Fruit fly (Drosophila melanogaster) whole organism, embryonic: ENCODE data around the gene CG46244.

Experiments used
- B-H2 ChIP-seq: fragments of 200-800 bp; sonication (Bioruptor generic); optimal IDR thresholded peaks from 2 replicates; lab custom pipeline; 2018; ENCODE audit warnings: missing biosample characterization, mild to moderate bottlenecking, missing genetic modification characterization
- Bteb2 ChIP-seq: fragments of 200-800 bp; sonication (Bioruptor generic); optimal IDR thresholded peaks from 2 replicates; lab custom pipeline; 2016; ENCODE audit warnings: missing biosample characterization, missing genetic modification characterization
- CG10654 ChIP-seq: fragments of 200-800 bp; sonication (Bioruptor generic); optimal IDR thresholded peaks from 2 replicates; lab custom pipeline; 2016; ENCODE audit warnings: missing biosample characterization, missing genetic modification characterization
- CG10979 ChIP-seq: fragments of 200-800 bp; sonication (Bioruptor generic); optimal IDR thresholded peaks from 2 replicates; lab custom pipeline; 2018; ENCODE audit warnings: missing biosample characterization, mild to moderate bottlenecking, missing genetic modification characterization, moderate library complexity
- CG12236 ChIP-seq: fragments of 200-800 bp; sonication (Bioruptor generic); optimal IDR thresholded peaks from 2 replicates; lab custom pipeline; 2016; ENCODE audit warnings: missing biosample characterization, missing genetic modification characterization
- CG13894 ChIP-seq: fragments of 200-800 bp; sonication (Bioruptor generic); optimal IDR thresholded peaks from 3 replicates; lab custom pipeline; 2018; ENCODE audit warnings: missing biosample characterization, mild to moderate bottlenecking, missing genetic modification characterization, moderate library complexity
- CG14014 ChIP-seq: fragments of 200-800 bp; sonication (Bioruptor generic); IDR thresholded peaks from 2 replicates; pipeline ENCODE4 v1.3.6; 2022; ENCODE audit warnings: missing biosample characterization, missing genetic modification characterization
- CG17829 ChIP-seq: fragments of 200-800 bp; optimal IDR thresholded peaks from 2 replicates; lab custom pipeline; 2019; ENCODE audit warnings: missing biosample characterization, mild to moderate bottlenecking, missing genetic modification characterization, moderate library complexity
- CG17912 ChIP-seq: fragments of 200-800 bp; sonication (Bioruptor generic); optimal IDR thresholded peaks from 2 replicates; lab custom pipeline; 2018; ENCODE audit warnings: missing biosample characterization, mild to moderate bottlenecking, missing genetic modification characterization
- CG18262 ChIP-seq: fragments of 200-800 bp; optimal IDR thresholded peaks from 3 replicates; lab custom pipeline; 2019; ENCODE audit warnings: missing biosample characterization, mild to moderate bottlenecking, missing genetic modification characterization, moderate library complexity
- CG30431 ChIP-seq: fragments of 200-800 bp; sonication (Bioruptor generic); optimal IDR thresholded peaks from 2 replicates; lab custom pipeline; 2017; ENCODE audit warnings: missing biosample characterization, missing genetic modification characterization
- CG31441 ChIP-seq: fragments of 200-800 bp; sonication (Bioruptor generic); IDR thresholded peaks from 2 replicates; pipeline ENCODE4 v1.3.6; 2022; ENCODE audit warnings: missing biosample characterization, missing genetic modification characterization
- CG3163 ChIP-seq: fragments of 200-800 bp; sonication (Bioruptor generic); optimal IDR thresholded peaks from 3 replicates; lab custom pipeline; 2016; ENCODE audit warnings: missing biosample characterization, missing genetic modification characterization
- CG32532 ChIP-seq: fragments of 200-800 bp; sonication (Bioruptor generic); IDR thresholded peaks from 2 replicates; pipeline ENCODE4 v1.3.6; 2022; ENCODE audit warnings: missing biosample characterization, missing genetic modification characterization
- CG32772 ChIP-seq: fragments of 200-800 bp; sonication (Bioruptor generic); IDR thresholded peaks from 2 replicates; pipeline ENCODE4 v1.3.6; 2022; ENCODE audit warnings: missing biosample characterization, missing genetic modification characterization
- CG6254 ChIP-seq: fragments of 200-800 bp; sonication (Bioruptor generic); optimal IDR thresholded peaks from 3 replicates; lab custom pipeline; 2017; ENCODE audit warnings: mild to moderate bottlenecking, missing biosample characterization, missing genetic modification reagents, missing genetic modification characterization
- CG7271 ChIP-seq: fragments of 200-800 bp; sonication (Bioruptor generic); optimal IDR thresholded peaks from 2 replicates; lab custom pipeline; 2018; ENCODE audit warnings: missing biosample characterization, mild to moderate bottlenecking, missing genetic modification characterization, moderate library complexity
- CG7357 ChIP-seq: fragments of 200-800 bp; sonication (Bioruptor generic); IDR thresholded peaks from 3 replicates; pipeline ENCODE4 v1.3.6; 2022; ENCODE audit warnings: missing biosample characterization, missing genetic modification characterization
- CG7556 ChIP-seq: fragments of 200-800 bp; sonication (Bioruptor generic); optimal IDR thresholded peaks from 2 replicates; lab custom pipeline; 2017; ENCODE audit warnings: missing biosample characterization, mild to moderate bottlenecking, missing genetic modification characterization
- CG7745 ChIP-seq: fragments of 200-800 bp; sonication (Bioruptor generic); optimal IDR thresholded peaks from 2 replicates; lab custom pipeline; 2018; ENCODE audit warnings: missing biosample characterization, mild to moderate bottlenecking, missing genetic modification characterization, moderate library complexity
- CG9797 ChIP-seq: fragments of 200-800 bp; sonication (Bioruptor generic); optimal IDR thresholded peaks from 3 replicates; lab custom pipeline; 2018; ENCODE audit warnings: missing biosample characterization, mild to moderate bottlenecking, missing genetic modification characterization
- CHES-1-like ChIP-seq: fragments of 200-800 bp; sonication (Bioruptor generic); optimal IDR thresholded peaks from 2 replicates; lab custom pipeline; 2016; ENCODE audit warnings: missing biosample characterization, missing genetic modification characterization
- Dip2 ChIP-seq: fragments of 200-800 bp; sonication (Bioruptor generic); IDR thresholded peaks from 2 replicates; pipeline ENCODE4 v1.3.6; 2022; ENCODE audit warnings: missing biosample characterization, missing genetic modification characterization
- Fer1 ChIP-seq: fragments of 200-800 bp; sonication (Bioruptor generic); optimal IDR thresholded peaks from 2 replicates; lab custom pipeline; 2017; ENCODE audit warnings: missing biosample characterization, mild to moderate bottlenecking, missing genetic modification characterization
- Fer3 ChIP-seq: fragments of 200-800 bp; sonication (Bioruptor generic); optimal IDR thresholded peaks from 2 replicates; lab custom pipeline; 2018; ENCODE audit warnings: missing biosample characterization, mild to moderate bottlenecking, missing genetic modification characterization, moderate library complexity
- H15 ChIP-seq: fragments of 200-800 bp; sonication (Bioruptor generic); IDR thresholded peaks from 3 replicates; pipeline ENCODE4 v1.3.6; 2022; ENCODE audit warnings: missing biosample characterization, missing genetic modification characterization
- Hr51 ChIP-seq, 2 experiments: fragments of 200-800 bp; sonication (Bioruptor generic); optimal IDR thresholded peaks; 2 replicates in 1 of 2; 3 replicates in 1 of 2; lab custom pipeline; 2016 to 2018; ENCODE audit warnings: missing biosample characterization in 2 of 2, missing genetic modification characterization in 2 of 2, mild to moderate bottlenecking in 1 of 2, moderate library complexity in 1 of 2
- Mes4 ChIP-seq: fragments of 200-800 bp; sonication (Bioruptor generic); optimal IDR thresholded peaks from 2 replicates; lab custom pipeline; 2016; ENCODE audit warnings: missing biosample characterization, missing genetic modification characterization
- Sox100B ChIP-seq: fragments of 200-800 bp; sonication (Bioruptor generic); optimal IDR thresholded peaks from 3 replicates; lab custom pipeline; 2018; ENCODE audit warnings: missing biosample characterization, mild to moderate bottlenecking, missing genetic modification characterization
- Usf ChIP-seq: fragments of 200-800 bp; sonication (Bioruptor generic); optimal IDR thresholded peaks from 2 replicates; lab custom pipeline; 2017; ENCODE audit warnings: missing genotype, missing biosample characterization, missing genetic modification characterization
- Xbp1 ChIP-seq: fragments of 200-800 bp; sonication (Bioruptor generic); optimal IDR thresholded peaks from 3 replicates; lab custom pipeline; 2016; ENCODE audit warnings: missing biosample characterization, mild to moderate bottlenecking, missing genetic modification characterization
- cas ChIP-seq: fragments of 200-800 bp; sonication (Bioruptor generic); IDR thresholded peaks from 2 replicates; pipeline ENCODE4 v1.3.6; 2022; ENCODE audit warnings: missing biosample characterization, missing genetic modification characterization
- chif ChIP-seq, 2 experiments: fragments of 200-800 bp; sonication (Bioruptor generic); optimal IDR thresholded peaks; 3 replicates each; lab custom pipeline; 2016; ENCODE audit warnings: missing biosample characterization in 2 of 2, missing genetic modification characterization in 2 of 2
- ci ChIP-seq: fragments of 200-800 bp; sonication (Bioruptor generic); IDR thresholded peaks from 3 replicates; pipeline ENCODE4 v1.3.6; 2022; ENCODE audit warnings: missing biosample characterization, missing genetic modification characterization
- croc ChIP-seq: fragments of 200-800 bp; sonication (Bioruptor generic); conservative IDR thresholded peaks from 3 replicates; pipeline ENCODE4 v1.3.6; 2022; ENCODE audit warnings: missing biosample characterization, missing genetic modification characterization
- cwo ChIP-seq: fragments of 200-800 bp; sonication (Bioruptor generic); optimal IDR thresholded peaks from 3 replicates; lab custom pipeline; 2017; ENCODE audit warnings: missing biosample characterization, missing genetic modification characterization, mild to moderate bottlenecking, moderate library complexity, missing genetic modification reagents
- en ChIP-seq: fragments of 200-800 bp; sonication (Bioruptor generic); optimal IDR thresholded peaks from 2 replicates; lab custom pipeline; 2016; ENCODE audit warnings: missing biosample characterization, missing genetic modification characterization
- fd3F ChIP-seq: fragments of 200-800 bp; sonication (Bioruptor generic); optimal IDR thresholded peaks from 2 replicates; lab custom pipeline; 2018; ENCODE audit warnings: missing biosample characterization, mild to moderate bottlenecking, missing genetic modification characterization, moderate library complexity
- ham ChIP-seq: fragments of 200-800 bp; sonication (Bioruptor generic); IDR thresholded peaks from 2 replicates; pipeline ENCODE4 v1.3.6; 2022; ENCODE audit warnings: missing biosample characterization, missing genetic modification characterization
- her ChIP-seq: fragments of 200-800 bp; sonication (Bioruptor generic); optimal IDR thresholded peaks from 2 replicates; lab custom pipeline; 2016; ENCODE audit warnings: missing biosample characterization, missing genetic modification characterization
- ind ChIP-seq: fragments of 200-800 bp; sonication (Bioruptor generic); optimal IDR thresholded peaks from 3 replicates; lab custom pipeline; 2016; ENCODE audit warnings: missing biosample characterization, missing genetic modification characterization
- ken ChIP-seq: fragments of 200-800 bp; sonication (Bioruptor generic); IDR thresholded peaks from 3 replicates; pipeline ENCODE4 v1.3.6; 2022; ENCODE audit warnings: missing biosample characterization, missing genetic modification characterization
- knrl ChIP-seq: fragments of 200-800 bp; sonication (Bioruptor generic); IDR thresholded peaks from 3 replicates; pipeline ENCODE4 v1.3.6; 2022; ENCODE audit warnings: missing biosample characterization, missing genetic modification characterization; ENCODE audit not compliant: partially characterized antibody
- odd ChIP-seq: fragments of 200-800 bp; sonication (Bioruptor generic); optimal IDR thresholded peaks from 2 replicates; lab custom pipeline; 2017; ENCODE audit warnings: missing biosample characterization, mild to moderate bottlenecking, missing genetic modification characterization
- sd ChIP-seq: fragments of 200-800 bp; sonication (Bioruptor generic); optimal IDR thresholded peaks from 3 replicates; lab custom pipeline; 2018; ENCODE audit warnings: missing biosample characterization, mild to moderate bottlenecking, missing genetic modification characterization, moderate library complexity
- seq ChIP-seq: fragments of 200-800 bp; sonication (Bioruptor generic); IDR thresholded peaks from 2 replicates; pipeline ENCODE4 v1.3.6; 2022; ENCODE audit warnings: missing biosample characterization, missing genetic modification characterization
- sisA ChIP-seq: fragments of 200-800 bp; sonication (Bioruptor generic); IDR thresholded peaks from 2 replicates; pipeline ENCODE4 v1.3.6; 2022; ENCODE audit warnings: missing biosample characterization, missing genetic modification characterization
- ttk ChIP-seq: fragments of 200-800 bp; sonication (Bioruptor generic); IDR thresholded peaks from 2 replicates; pipeline ENCODE4 v2.1.2; 2022; ENCODE audit warnings: missing biosample characterization, missing genetic modification characterization
- unc-4 ChIP-seq: fragments of 200-800 bp; sonication (Bioruptor generic); IDR thresholded peaks from 2 replicates; pipeline ENCODE4 v1.3.6; 2022; ENCODE audit warnings: missing biosample characterization, missing genetic modification characterization; ENCODE audit not compliant: partially characterized antibody
- unpg ChIP-seq: fragments of 200-800 bp; sonication (Bioruptor generic); optimal IDR thresholded peaks from 3 replicates; lab custom pipeline; 2018; ENCODE audit warnings: missing biosample characterization, mild to moderate bottlenecking, missing genetic modification characterization, moderate library complexity

Gene CG46244

dm6 chr2L:19582185-19582584, 24.2 kb upstream of the CG46244 start, which contains the start of gene Hakai (continued):
- TF ChIP-seq CG7745 (tag; lab: Kevin White, UChicago): no peak
- peak; percentile 25 for TF ChIP-seq unpg (GFP tag; lab: Kevin White, UChicago)
- peak; percentile 0 for TF ChIP-seq Fer3 (tag; lab: Kevin White, UChicago)
- peak; percentile 27 to 68 for TF ChIP-seq Hr51 (GFP tag; optimal IDR thresholded peaks at IDR 0.05; lab: Kevin White, UChicago)
- no peak; the same call in 2 of the 3 replicates for TF ChIP-seq H15 (GFP tag; lab: Robert Waterston, UW)
- TF ChIP-seq CG14014 (GFP tag; lab: Robert Waterston, UW): peak; percentile 61; the same call in 1 of the 2 replicates
- peak; percentile 56; the same call in 1 of the 2 replicates for TF ChIP-seq CG32772 (GFP tag; lab: Robert Waterston, UW)
- peak; percentile 81 for TF ChIP-seq Xbp1 (GFP tag; lab: Kevin White, UChicago)
- TF ChIP-seq ken (GFP tag; lab: Robert Waterston, UW): peak; percentile 62
- no peak for TF ChIP-seq Usf (GFP tag; lab: Kevin White, UChicago)
- TF ChIP-seq CG9797: peak; percentile 42
- peak; percentile 32; the same call in 1 of the 3 replicates for TF ChIP-seq knrl (GFP tag; lab: Robert Waterston, UW)
- peak; percentile 77 for TF ChIP-seq CHES-1-like (GFP tag; lab: Kevin White, UChicago)
- peak; percentile 58 for TF ChIP-seq her
- peak; percentile 54 for TF ChIP-seq unc-4 (GFP tag; lab: Robert Waterston, UW)
- TF ChIP-seq CG10979 (tag; lab: Kevin White, UChicago): peak; percentile 41
- peak; percentile 54 for TF ChIP-seq CG3163 (GFP tag; lab: Kevin White, UChicago)
- peak; percentile 31; the same call in 2 of the 3 replicates for TF ChIP-seq ci (GFP tag; lab: Robert Waterston, UW)
- TF ChIP-seq ttk (GFP tag; lab: Robert Waterston, UW): no peak
- peak; percentile 25; the same call in 1 of the 2 replicates for TF ChIP-seq CG31441
- peak; percentile 35; the same call in 1 of the 3 replicates for TF ChIP-seq CG7357 (GFP tag; lab: Robert Waterston, UW)
- TF ChIP-seq cas (GFP tag; lab: Robert Waterston, UW): peak; percentile 62; the same call in 1 of the 2 replicates
- TF ChIP-seq ham (GFP tag; lab: Robert Waterston, UW): no peak
- TF ChIP-seq croc (GFP tag; lab: Robert Waterston, UW): peak; percentile 46; the same call in 2 of the 3 replicates
- TF ChIP-seq fd3F (GFP tag; lab: Kevin White, UChicago): peak; percentile 10
- peak; percentile 40 for TF ChIP-seq Bteb2 (GFP tag; lab: Kevin White, UChicago)
- TF ChIP-seq CG18262 (tag; lab: Kevin White, UChicago): peak; percentile 5
- peak; percentile 12 for TF ChIP-seq en (GFP tag; lab: Kevin White, UChicago)
- no peak for TF ChIP-seq CG13894 (tag; lab: Kevin White, UChicago)
- TF ChIP-seq Fer1 (GFP tag; lab: Kevin White, UChicago): peak; percentile 66
- peak; percentile 63 for TF ChIP-seq CG17829 (tag; lab: Kevin White, UChicago)
- no peak for TF ChIP-seq cwo (GFP tag; lab: Kevin White, UChicago)
- no peak for TF ChIP-seq odd (GFP tag; lab: Kevin White, UChicago)
- TF ChIP-seq CG10654 (GFP tag; lab: Kevin White, UChicago): peak; percentile 53
- no peak for TF ChIP-seq CG17912 (GFP tag; lab: Kevin White, UChicago)
- TF ChIP-seq Dip2: no peak
- no peak for TF ChIP-seq CG12236 (GFP tag; lab: Kevin White, UChicago)
- TF ChIP-seq B-H2 (GFP tag; lab: Kevin White, UChicago): peak; percentile 5
- TF ChIP-seq chif (GFP tag; optimal IDR thresholded peaks at IDR 0.05; lab: Kevin White, UChicago): peak; percentile 23 to 67
- TF ChIP-seq CG32532 (GFP tag; lab: Robert Waterston, UW): peak; percentile 63
- peak; percentile 35 for TF ChIP-seq CG6254 (GFP tag; lab: Kevin White, UChicago)
- peak; percentile 30; the same call in 1 of the 2 replicates for TF ChIP-seq seq (GFP tag; lab: Robert Waterston, UW)
- TF ChIP-seq CG7271 (tag; lab: Kevin White, UChicago): peak; percentile 42
- TF ChIP-seq Mes4 (GFP tag; lab: Kevin White, UChicago): peak; percentile 56
- peak; percentile 14 for TF ChIP-seq CG7556 (GFP tag; lab: Kevin White, UChicago)
- peak; percentile 77 for TF ChIP-seq ind
- peak; percentile 54 for TF ChIP-seq sisA (GFP tag; lab: Robert Waterston, UW)
- TF ChIP-seq Sox100B (GFP tag; lab: Kevin White, UChicago): no peak
- TF ChIP-seq sd: no peak
- peak; percentile 18 for TF ChIP-seq CG30431 (GFP tag; lab: Kevin White, UChicago)
